Fruit fly (Drosophila melanogaster) whole organism, embryonic: Measurements from ENCODE around the gene CG4957.

Experiments used
- CG11456 ChIP-seq: fragments of 200-800 bp; sonication (Bioruptor generic); IDR thresholded peaks from 3 replicates; pipeline ENCODE4 v1.3.6; 2022; ENCODE audit warnings: missing biosample characterization, missing genetic modification characterization
- CG11723 ChIP-seq: fragments of 200-800 bp; sonication (Bioruptor generic); optimal IDR thresholded peaks from 2 replicates; lab custom pipeline; 2017; ENCODE audit warnings: missing biosample characterization, mild to moderate bottlenecking, missing genetic modification characterization
- CG12155 ChIP-seq: fragments of 200-800 bp; sonication (Bioruptor generic); optimal IDR thresholded peaks from 3 replicates; lab custom pipeline; 2016; ENCODE audit warnings: missing biosample characterization, missing genetic modification characterization
- CG1233 ChIP-seq: fragments of 200-800 bp; sonication (Bioruptor generic); optimal IDR thresholded peaks from 4 replicates; lab custom pipeline; 2018; ENCODE audit warnings: missing biosample characterization, mild to moderate bottlenecking, missing genetic modification characterization
- CG12659 ChIP-seq: fragments of 200-800 bp; sonication (Bioruptor generic); optimal IDR thresholded peaks from 3 replicates; lab custom pipeline; 2017; ENCODE audit warnings: mild to moderate bottlenecking, missing biosample characterization, missing genetic modification reagents, missing genetic modification characterization
- CG12744 ChIP-seq: fragments of 200-800 bp; sonication (Bioruptor generic); optimal IDR thresholded peaks from 2 replicates; lab custom pipeline; 2016; ENCODE audit warnings: missing biosample characterization, missing genetic modification characterization
- CG13296 ChIP-seq: fragments of 200-800 bp; sonication (Bioruptor generic); optimal IDR thresholded peaks from 3 replicates; lab custom pipeline; 2018; ENCODE audit warnings: missing biosample characterization, mild to moderate bottlenecking, missing genetic modification characterization
- CG1603 ChIP-seq: fragments of 200-800 bp; sonication (Bioruptor generic); optimal IDR thresholded peaks from 2 replicates; lab custom pipeline; 2019; ENCODE audit warnings: missing biosample characterization, mild to moderate bottlenecking, missing genetic modification characterization, moderate library complexity
- CG17829 ChIP-seq: fragments of 200-800 bp; optimal IDR thresholded peaks from 2 replicates; lab custom pipeline; 2019; ENCODE audit warnings: missing biosample characterization, mild to moderate bottlenecking, missing genetic modification characterization, moderate library complexity
- CG1832 ChIP-seq: fragments of 200-800 bp; sonication (Bioruptor generic); optimal IDR thresholded peaks from 2 replicates; lab custom pipeline; 2017; ENCODE audit warnings: missing biosample characterization, mild to moderate bottlenecking, missing genetic modification characterization, inconsistent platforms
- CG31224 ChIP-seq: fragments of 200-800 bp; sonication (Bioruptor generic); IDR thresholded peaks from 2 replicates; pipeline ENCODE4 v1.3.6; 2022; ENCODE audit warnings: missing biosample characterization, missing genetic modification characterization
- CG34422 ChIP-seq: fragments of 200-800 bp; sonication (Bioruptor generic); IDR thresholded peaks from 3 replicates; pipeline ENCODE4 v1.3.6; 2022; ENCODE audit warnings: missing biosample characterization, missing genetic modification characterization
- CG43689 ChIP-seq: fragments of 200-800 bp; sonication (Bioruptor generic); IDR thresholded peaks from 2 replicates; pipeline ENCODE4 v1.3.6; 2022; ENCODE audit warnings: missing biosample characterization, missing genetic modification characterization
- CG5953 ChIP-seq: fragments of 200-800 bp; sonication (Bioruptor generic); IDR thresholded peaks from 2 replicates; pipeline ENCODE4 v1.3.6; 2022; ENCODE audit warnings: missing biosample characterization, missing genetic modification characterization
- CG7963 ChIP-seq: fragments of 200-800 bp; sonication (Bioruptor generic); IDR thresholded peaks from 3 replicates; pipeline ENCODE4 v1.3.6; 2022; ENCODE audit warnings: missing biosample characterization, missing genetic modification characterization; ENCODE audit not compliant: partially characterized antibody
- CG8765 ChIP-seq: fragments of 200-800 bp; sonication (Bioruptor generic); IDR thresholded peaks from 2 replicates; pipeline ENCODE4 v1.3.6; 2022; ENCODE audit warnings: missing biosample characterization, missing genetic modification characterization
- CG8944 ChIP-seq: fragments of 200-800 bp; sonication (Bioruptor generic); optimal IDR thresholded peaks from 3 replicates; lab custom pipeline; 2016; ENCODE audit warnings: missing biosample characterization, missing genetic modification characterization
- CrebB ChIP-seq: fragments of 200-800 bp; sonication (Bioruptor generic); optimal IDR thresholded peaks from 3 replicates; lab custom pipeline; 2018; ENCODE audit warnings: missing biosample characterization, mild to moderate bottlenecking, missing genetic modification characterization
- Deaf1 ChIP-seq: fragments of 200-800 bp; optimal IDR thresholded peaks from 3 replicates; lab custom pipeline; 2019; ENCODE audit warnings: missing biosample characterization, mild to moderate bottlenecking, missing genetic modification characterization, moderate library complexity
- H2.0 ChIP-seq: fragments of 200-800 bp; sonication (Bioruptor generic); IDR thresholded peaks from 2 replicates; pipeline ENCODE4 v1.3.6; 2022; ENCODE audit warnings: missing biosample characterization, missing genetic modification characterization
- HLHmδ ChIP-seq: fragments of 200-800 bp; sonication (Bioruptor generic); optimal IDR thresholded peaks from 2 replicates; lab custom pipeline; 2018; ENCODE audit warnings: missing biosample characterization, mild to moderate bottlenecking, missing genetic modification characterization, moderate library complexity
- Hmr ChIP-seq: fragments of 200-800 bp; sonication (Bioruptor generic); optimal IDR thresholded peaks from 3 replicates; lab custom pipeline; 2017; ENCODE audit warnings: mild to moderate bottlenecking, missing biosample characterization, missing genetic modification reagents, missing genetic modification characterization
- Mad ChIP-seq: fragments of 200-800 bp; sonication (Bioruptor generic); optimal IDR thresholded peaks from 2 replicates; lab custom pipeline; 2016; ENCODE audit warnings: missing biosample characterization, missing genetic modification characterization
- Scr ChIP-seq: fragments of 200-800 bp; sonication (Bioruptor generic); IDR thresholded peaks from 2 replicates; pipeline ENCODE4 v1.3.6; 2022; ENCODE audit warnings: missing biosample characterization, missing genetic modification characterization; ENCODE audit not compliant: partially characterized antibody
- Side ChIP-seq: fragments of 200-800 bp; sonication (Bioruptor generic); optimal IDR thresholded peaks from 2 replicates; lab custom pipeline; 2016; ENCODE audit warnings: missing biosample characterization, missing genetic modification characterization
- Sox100B ChIP-seq: fragments of 200-800 bp; sonication (Bioruptor generic); optimal IDR thresholded peaks from 3 replicates; lab custom pipeline; 2018; ENCODE audit warnings: missing biosample characterization, mild to moderate bottlenecking, missing genetic modification characterization
- Ssrp ChIP-seq: fragments of 200-800 bp; sonication (Bioruptor generic); optimal IDR thresholded peaks from 2 replicates; lab custom pipeline; 2018; ENCODE audit warnings: missing biosample characterization, mild to moderate bottlenecking, missing genetic modification characterization, moderate library complexity
- amos ChIP-seq: fragments of 200-800 bp; sonication (Bioruptor generic); IDR thresholded peaks from 2 replicates; pipeline ENCODE4 v1.3.6; 2022; ENCODE audit warnings: missing biosample characterization, missing genetic modification characterization; ENCODE audit not compliant: partially characterized antibody
- ara ChIP-seq: fragments of 200-800 bp; sonication (Bioruptor generic); IDR thresholded peaks from 2 replicates; pipeline ENCODE4 v1.3.6; 2022; ENCODE audit warnings: missing biosample characterization, missing genetic modification characterization
- disco-r ChIP-seq: fragments of 200-800 bp; sonication (Bioruptor generic); optimal IDR thresholded peaks from 2 replicates; lab custom pipeline; 2016; ENCODE audit warnings: missing biosample characterization, missing genetic modification characterization
- dmrt11E ChIP-seq: fragments of 200-800 bp; sonication (Bioruptor generic); optimal IDR thresholded peaks from 3 replicates; lab custom pipeline; 2018; ENCODE audit warnings: missing biosample characterization, mild to moderate bottlenecking, missing genetic modification characterization, moderate library complexity
- eve ChIP-seq, 2 experiments: fragments of >200 bp; optimal IDR thresholded peaks; 2 replicates each; lab custom pipeline; 2017; ENCODE audit warnings: missing biosample characterization in 2 of 2, missing genetic modification characterization in 2 of 2
- eyg ChIP-seq: fragments of 200-800 bp; sonication (Bioruptor generic); optimal IDR thresholded peaks from 3 replicates; lab custom pipeline; 2016; ENCODE audit warnings: missing biosample characterization, missing genetic modification characterization
- fd102C ChIP-seq: fragments of 200-800 bp; sonication (Bioruptor generic); optimal IDR thresholded peaks from 2 replicates; lab custom pipeline; 2018; ENCODE audit warnings: missing biosample characterization, mild to moderate bottlenecking, missing genetic modification characterization, moderate library complexity
- gsb ChIP-seq: fragments of 200-800 bp; sonication (Bioruptor generic); IDR thresholded peaks from 2 replicates; pipeline ENCODE4 v1.3.6; 2022; ENCODE audit warnings: missing biosample characterization, missing genetic modification characterization
- ham ChIP-seq: fragments of 200-800 bp; sonication (Bioruptor generic); IDR thresholded peaks from 2 replicates; pipeline ENCODE4 v1.3.6; 2022; ENCODE audit warnings: missing biosample characterization, missing genetic modification characterization
- hth ChIP-seq: fragments of >200 bp; optimal IDR thresholded peaks from 2 replicates; lab custom pipeline; 2017; ENCODE audit warnings: inconsistent platforms
- jing ChIP-seq: fragments of 200-800 bp; sonication (Bioruptor generic); optimal IDR thresholded peaks from 2 replicates; lab custom pipeline; 2018; ENCODE audit warnings: missing biosample characterization, mild to moderate bottlenecking, missing genetic modification characterization
- maf-S ChIP-seq: fragments of 200-800 bp; sonication (Bioruptor generic); optimal IDR thresholded peaks from 2 replicates; lab custom pipeline; 2016; ENCODE audit warnings: missing biosample characterization, missing genetic modification characterization
- mam ChIP-seq: fragments of 200-800 bp; sonication (Bioruptor generic); optimal IDR thresholded peaks from 3 replicates; lab custom pipeline; 2016; ENCODE audit warnings: missing biosample characterization, missing genetic modification characterization
- pum ChIP-seq: fragments of 200-800 bp; sonication (Bioruptor generic); optimal IDR thresholded peaks from 2 replicates; lab custom pipeline; 2016; ENCODE audit warnings: missing biosample characterization, missing genetic modification characterization
- rib ChIP-seq: fragments of 200-800 bp; sonication (Bioruptor generic); IDR thresholded peaks from 2 replicates; pipeline ENCODE4 v1.3.6; 2022; ENCODE audit warnings: missing biosample characterization, missing genetic modification characterization
- run ChIP-seq: fragments of 200-800 bp; sonication (Bioruptor generic); optimal IDR thresholded peaks from 3 replicates; lab custom pipeline; 2018; ENCODE audit warnings: missing biosample characterization, mild to moderate bottlenecking, missing genetic modification characterization
- slp2 ChIP-seq: fragments of 200-800 bp; sonication (Bioruptor generic); optimal IDR thresholded peaks from 2 replicates; lab custom pipeline; 2016; ENCODE audit warnings: missing biosample characterization, missing genetic modification characterization
- sob ChIP-seq: fragments of 200-800 bp; sonication (Bioruptor generic); IDR thresholded peaks from 2 replicates; pipeline ENCODE4 v1.3.6; 2022; ENCODE audit warnings: missing biosample characterization, missing genetic modification characterization
- trh ChIP-seq: fragments of 200-800 bp; sonication (Bioruptor generic); optimal IDR thresholded peaks from 2 replicates; lab custom pipeline; 2016; ENCODE audit warnings: missing biosample characterization, missing genetic modification characterization
- unc-4 ChIP-seq: fragments of 200-800 bp; sonication (Bioruptor generic); IDR thresholded peaks from 2 replicates; pipeline ENCODE4 v1.3.6; 2022; ENCODE audit warnings: missing biosample characterization, missing genetic modification characterization; ENCODE audit not compliant: partially characterized antibody
- unpg ChIP-seq: fragments of 200-800 bp; sonication (Bioruptor generic); optimal IDR thresholded peaks from 3 replicates; lab custom pipeline; 2018; ENCODE audit warnings: missing biosample characterization, mild to moderate bottlenecking, missing genetic modification characterization, moderate library complexity
- vnd ChIP-seq: fragments of 200-800 bp; sonication (Bioruptor generic); IDR thresholded peaks from 3 replicates; pipeline ENCODE4 v1.3.6; 2022; ENCODE audit warnings: missing biosample characterization, missing genetic modification characterization; ENCODE audit not compliant: partially characterized antibody
- wdn ChIP-seq: fragments of 200-800 bp; sonication (Bioruptor generic); IDR thresholded peaks from 2 replicates; pipeline ENCODE4 v1.3.6; 2022; ENCODE audit warnings: missing biosample characterization, missing genetic modification characterization
- wor ChIP-seq: fragments of 200-800 bp; sonication (Bioruptor generic); IDR thresholded peaks from 2 replicates; pipeline ENCODE4 v1.3.6; 2022; ENCODE audit warnings: missing biosample characterization, missing genetic modification characterization
- yki ChIP-seq: fragments of >200 bp; optimal IDR thresholded peaks from 3 replicates; lab custom pipeline; 2018

The CG4957 gene

DNA sequence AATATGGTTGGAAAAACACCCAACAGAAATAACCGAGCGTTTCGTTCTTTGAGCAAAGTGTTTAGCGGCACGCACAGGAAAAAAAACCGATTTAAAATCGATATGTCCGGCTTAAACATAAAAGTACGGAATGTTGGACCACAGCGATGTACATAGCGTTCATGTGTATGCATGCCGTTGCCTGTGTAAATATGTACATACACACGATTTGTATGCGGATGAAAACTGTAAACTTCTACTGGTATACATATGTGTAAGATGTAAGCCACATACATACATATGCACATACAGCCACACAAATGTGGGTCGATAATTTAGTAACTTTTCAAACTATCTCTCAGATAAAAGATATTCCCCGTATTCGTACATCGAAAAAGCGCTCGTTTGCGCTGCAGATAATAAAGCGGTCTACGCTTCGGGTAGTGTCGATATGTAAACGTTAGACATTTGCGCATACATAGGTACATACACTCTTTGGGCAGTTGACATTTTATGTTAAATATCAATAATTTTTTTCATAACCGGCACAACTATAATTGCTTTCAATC is 18.9 kb upstream of the CG4957 start (continued):
- TF ChIP-seq amos (GFP tag; lab: Robert Waterston, UW) (no peak), CG1603 (tag; lab: Kevin White, UChicago) (peak; percentile 19), sob (no peak; the same call in 1 of the 2 replicates), mam (no peak), CG11456 (no peak), CG7963 (GFP tag; lab: Robert Waterston, UW) (no peak), eyg (no peak), disco-r (no peak), eve (GFP tag; optimal IDR thresholded peaks at IDR 0.05; lab: Kevin White, UChicago) (peak in 1 of 2 experiments; percentile 91), CG1832 (no peak), CG12155 (GFP tag; lab: Kevin White, UChicago) (no peak), pum (GFP tag; lab: Kevin White, UChicago) (no peak), CG43689 (GFP tag; lab: Robert Waterston, UW) (no peak), CG11723 (GFP tag; lab: Kevin White, UChicago) (peak; percentile 27), trh (peak; percentile 20), Scr (GFP tag; lab: Robert Waterston, UW) (0 out of 2 replicates have a peak, but pooled peaks have one; percentile 17), slp2 (GFP tag; lab: Kevin White, UChicago) (no peak), maf-S (GFP tag; lab: Kevin White, UChicago) (no peak), run (tag; lab: Kevin White, UChicago) (no peak), ara (GFP tag; lab: Robert Waterston, UW) (no peak), rib (no peak), CG31224 (no peak), CG12659 (GFP tag; lab: Kevin White, UChicago) (peak; percentile 1), CG8944 (GFP tag; lab: Kevin White, UChicago) (no peak), jing (no peak), H2.0 (no peak), ham (GFP tag; lab: Robert Waterston, UW) (no peak), Sox100B (GFP tag; lab: Kevin White, UChicago) (peak; percentile 75), yki (lab: Kevin White, UChicago) (no peak), wdn (no peak), gsb (GFP tag; lab: Robert Waterston, UW) (no peak), hth (lab: Kevin White, UChicago) (no peak), CG17829 (tag; lab: Kevin White, UChicago) (no peak), CG1233 (GFP tag; lab: Kevin White, UChicago) (peak; percentile 78), fd102C (GFP tag; lab: Kevin White, UChicago) (peak; percentile 46), dmrt11E (tag; lab: Kevin White, UChicago) (peak; percentile 39), vnd (GFP tag; lab: Robert Waterston, UW) (no peak), Side (GFP tag; lab: Kevin White, UChicago) (peak; percentile 1), CG34422 (GFP tag; lab: Robert Waterston, UW) (0 out of 3 replicates have a peak, but pooled peaks have one; percentile 39), HLHmδ (no peak), CG12744 (no peak), CG13296 (peak; percentile 80), Hmr (GFP tag; lab: Kevin White, UChicago) (no peak), unc-4 (GFP tag; lab: Robert Waterston, UW) (no peak), CG8765 (GFP tag; lab: Robert Waterston, UW) (no peak), Deaf1 (peak; percentile 81), CrebB (tag; lab: Kevin White, UChicago) (peak; percentile 64), Ssrp (tag; lab: Kevin White, UChicago) (no peak), CG5953 (GFP tag; lab: Robert Waterston, UW) (no peak), unpg (GFP tag; lab: Kevin White, UChicago) (no peak), Mad (GFP tag; lab: Kevin White, UChicago) (no peak), wor (no peak)
